Fruit fly (Drosophila melanogaster) whole organism, embryonic: Measurements from ENCODE around the gene Hayan.
A peak's percentile ranks its signal among the peaks of the same experiment; 100 is the strongest.

Experiments used
- Bgb ChIP-seq: fragments of 200-800 bp; sonication (Bioruptor generic); IDR thresholded peaks from 2 replicates; pipeline ENCODE4 v1.3.6; 2022; ENCODE audit warnings: missing biosample characterization, missing genetic modification characterization; ENCODE audit not compliant: partially characterized antibody
- CG10147 ChIP-seq: fragments of 200-800 bp; sonication (Bioruptor generic); optimal IDR thresholded peaks from 2 replicates; lab custom pipeline; 2019; ENCODE audit warnings: missing biosample characterization, mild to moderate bottlenecking, missing genetic modification characterization, moderate library complexity
- CG11504 ChIP-seq: fragments of 200-800 bp; sonication (Bioruptor generic); optimal IDR thresholded peaks from 3 replicates; lab custom pipeline; 2019; ENCODE audit warnings: missing biosample characterization, mild to moderate bottlenecking, missing genetic modification characterization, moderate library complexity
- CG13775 ChIP-seq: fragments of 200-800 bp; sonication (Bioruptor generic); optimal IDR thresholded peaks from 3 replicates; lab custom pipeline; 2017; ENCODE audit warnings: missing biosample characterization, mild to moderate bottlenecking, missing genetic modification characterization
- CG14014 ChIP-seq: fragments of 200-800 bp; sonication (Bioruptor generic); IDR thresholded peaks from 2 replicates; pipeline ENCODE4 v1.3.6; 2022; ENCODE audit warnings: missing biosample characterization, missing genetic modification characterization
- CG14710 ChIP-seq: fragments of 200-800 bp; sonication (Bioruptor generic); optimal IDR thresholded peaks from 3 replicates; lab custom pipeline; 2019; ENCODE audit warnings: missing biosample characterization, mild to moderate bottlenecking, missing genetic modification characterization, moderate library complexity
- CG16813 ChIP-seq: fragments of 200-800 bp; sonication (Bioruptor generic); IDR thresholded peaks from 3 replicates; pipeline ENCODE4 v1.3.6; 2022; ENCODE audit warnings: missing biosample characterization, missing genetic modification characterization; ENCODE audit not compliant: partially characterized antibody
- CG17328 ChIP-seq: fragments of 200-800 bp; sonication (Bioruptor generic); IDR thresholded peaks from 2 replicates; pipeline ENCODE4 v1.3.6; 2022; ENCODE audit warnings: missing biosample characterization, missing genetic modification characterization
- CG17829 ChIP-seq: fragments of 200-800 bp; optimal IDR thresholded peaks from 2 replicates; lab custom pipeline; 2019; ENCODE audit warnings: missing biosample characterization, mild to moderate bottlenecking, missing genetic modification characterization, moderate library complexity
- CG1832 ChIP-seq: fragments of 200-800 bp; sonication (Bioruptor generic); optimal IDR thresholded peaks from 2 replicates; lab custom pipeline; 2017; ENCODE audit warnings: missing biosample characterization, mild to moderate bottlenecking, missing genetic modification characterization, inconsistent platforms
- CG18619 ChIP-seq: fragments of 200-800 bp; sonication (Bioruptor generic); optimal IDR thresholded peaks from 3 replicates; lab custom pipeline; 2017; ENCODE audit warnings: missing biosample characterization, mild to moderate bottlenecking, missing genetic modification characterization
- CG18764 ChIP-seq: fragments of 200-800 bp; sonication (Bioruptor generic); optimal IDR thresholded peaks from 3 replicates; lab custom pipeline; 2016; ENCODE audit warnings: missing biosample characterization, missing genetic modification characterization
- CG2712 ChIP-seq: fragments of 200-800 bp; optimal IDR thresholded peaks from 3 replicates; lab custom pipeline; 2019; ENCODE audit warnings: missing biosample characterization, mild to moderate bottlenecking, missing genetic modification characterization, moderate library complexity
- CG31441 ChIP-seq: fragments of 200-800 bp; sonication (Bioruptor generic); IDR thresholded peaks from 2 replicates; pipeline ENCODE4 v1.3.6; 2022; ENCODE audit warnings: missing biosample characterization, missing genetic modification characterization
- CG3407 ChIP-seq: fragments of 200-800 bp; sonication (Bioruptor generic); optimal IDR thresholded peaks from 2 replicates; lab custom pipeline; 2018; ENCODE audit warnings: missing biosample characterization, mild to moderate bottlenecking, missing genetic modification characterization
- CG3838 ChIP-seq: fragments of 200-800 bp; sonication (Bioruptor generic); optimal IDR thresholded peaks from 3 replicates; lab custom pipeline; 2016; ENCODE audit warnings: missing biosample characterization, missing genetic modification characterization
- CG6813 ChIP-seq: fragments of 200-800 bp; sonication (Bioruptor generic); optimal IDR thresholded peaks from 2 replicates; lab custom pipeline; 2017; ENCODE audit warnings: missing biosample characterization, missing genetic modification characterization, mild to moderate bottlenecking, moderate library complexity, missing genetic modification reagents
- CG6854 ChIP-seq: fragments of 200-800 bp; sonication (Bioruptor generic); optimal IDR thresholded peaks from 3 replicates; lab custom pipeline; 2017; ENCODE audit warnings: missing biosample characterization, mild to moderate bottlenecking, missing genetic modification characterization
- CG7556 ChIP-seq: fragments of 200-800 bp; sonication (Bioruptor generic); optimal IDR thresholded peaks from 2 replicates; lab custom pipeline; 2017; ENCODE audit warnings: missing biosample characterization, mild to moderate bottlenecking, missing genetic modification characterization
- CG7839 ChIP-seq: fragments of 200-800 bp; sonication (Bioruptor generic); optimal IDR thresholded peaks from 3 replicates; lab custom pipeline; 2018; ENCODE audit warnings: missing biosample characterization, mild to moderate bottlenecking, missing genetic modification characterization, moderate library complexity
- CG7963 ChIP-seq: fragments of 200-800 bp; sonication (Bioruptor generic); IDR thresholded peaks from 3 replicates; pipeline ENCODE4 v1.3.6; 2022; ENCODE audit warnings: missing biosample characterization, missing genetic modification characterization; ENCODE audit not compliant: partially characterized antibody
- CG8924 ChIP-seq: fragments of 200-800 bp; optimal IDR thresholded peaks from 3 replicates; lab custom pipeline; 2019; ENCODE audit warnings: missing biosample characterization, mild to moderate bottlenecking, missing genetic modification characterization, moderate library complexity
- CG9437 ChIP-seq: fragments of 200-800 bp; sonication (Bioruptor generic); optimal IDR thresholded peaks from 2 replicates; lab custom pipeline; 2018; ENCODE audit warnings: missing biosample characterization, mild to moderate bottlenecking, missing genetic modification characterization
- CoRest ChIP-seq: fragments of 200-800 bp; sonication (Bioruptor generic); optimal IDR thresholded peaks from 3 replicates; lab custom pipeline; 2018; ENCODE audit warnings: missing biosample characterization, mild to moderate bottlenecking, missing genetic modification characterization, moderate library complexity
- Ets97D ChIP-seq: fragments of 200-800 bp; sonication (Bioruptor generic); optimal IDR thresholded peaks from 3 replicates; lab custom pipeline; 2016; ENCODE audit warnings: missing biosample characterization, missing genetic modification characterization
- H2.0 ChIP-seq: fragments of 200-800 bp; sonication (Bioruptor generic); IDR thresholded peaks from 2 replicates; pipeline ENCODE4 v1.3.6; 2022; ENCODE audit warnings: missing biosample characterization, missing genetic modification characterization
- HHEX ChIP-seq: fragments of 200-800 bp; sonication (Bioruptor generic); optimal IDR thresholded peaks from 3 replicates; lab custom pipeline; 2017; ENCODE audit warnings: missing biosample characterization, mild to moderate bottlenecking, missing genetic modification characterization, missing genetic modification reagents
- Hr3 ChIP-seq: fragments of 200-800 bp; sonication (Bioruptor generic); optimal IDR thresholded peaks from 3 replicates; lab custom pipeline; 2016; ENCODE audit warnings: missing biosample characterization, missing genetic modification characterization
- Hr51 ChIP-seq, 2 experiments: fragments of 200-800 bp; sonication (Bioruptor generic); optimal IDR thresholded peaks; 2 replicates in 1 of 2; 3 replicates in 1 of 2; lab custom pipeline; 2016 to 2018; ENCODE audit warnings: missing biosample characterization in 2 of 2, missing genetic modification characterization in 2 of 2, mild to moderate bottlenecking in 1 of 2, moderate library complexity in 1 of 2
- Trl ChIP-seq, 3 experiments: fragments of >200 bp in 2 of 3; fragments of 200-800 bp in 1 of 3; sonication (Bioruptor generic) in 1 of 3; optimal IDR thresholded peaks; 2 replicates in 1 of 3; 3 replicates in 2 of 3; lab custom pipeline; 2016 to 2017; ENCODE audit warnings: missing biosample characterization in 1 of 3, missing genetic modification characterization in 1 of 3
- chinmo ChIP-seq: fragments of 200-800 bp; sonication (Bioruptor generic); IDR thresholded peaks from 4 replicates; pipeline ENCODE4 v1.3.6; 2022; ENCODE audit warnings: missing biosample characterization, missing genetic modification characterization; ENCODE audit not compliant: partially characterized antibody
- croc ChIP-seq: fragments of 200-800 bp; sonication (Bioruptor generic); conservative IDR thresholded peaks from 3 replicates; pipeline ENCODE4 v1.3.6; 2022; ENCODE audit warnings: missing biosample characterization, missing genetic modification characterization
- dm ChIP-seq: fragments of 200-800 bp; sonication (Bioruptor generic); optimal IDR thresholded peaks from 3 replicates; lab custom pipeline; 2016; ENCODE audit warnings: missing biosample characterization, missing genetic modification characterization
- dmrt11E ChIP-seq: fragments of 200-800 bp; sonication (Bioruptor generic); optimal IDR thresholded peaks from 3 replicates; lab custom pipeline; 2018; ENCODE audit warnings: missing biosample characterization, mild to moderate bottlenecking, missing genetic modification characterization, moderate library complexity
- exex ChIP-seq: fragments of 200-800 bp; sonication (Bioruptor generic); optimal IDR thresholded peaks from 4 replicates; lab custom pipeline; 2018; ENCODE audit warnings: missing biosample characterization, mild to moderate bottlenecking, missing genetic modification characterization, moderate library complexity
- fd102C ChIP-seq: fragments of 200-800 bp; sonication (Bioruptor generic); optimal IDR thresholded peaks from 2 replicates; lab custom pipeline; 2018; ENCODE audit warnings: missing biosample characterization, mild to moderate bottlenecking, missing genetic modification characterization, moderate library complexity
- gem ChIP-seq: fragments of 200-800 bp; sonication (Bioruptor generic); optimal IDR thresholded peaks from 2 replicates; lab custom pipeline; 2019; ENCODE audit warnings: missing biosample characterization, mild to moderate bottlenecking, missing genetic modification characterization, moderate library complexity
- gsb ChIP-seq: fragments of 200-800 bp; sonication (Bioruptor generic); IDR thresholded peaks from 2 replicates; pipeline ENCODE4 v1.3.6; 2022; ENCODE audit warnings: missing biosample characterization, missing genetic modification characterization
- hbn ChIP-seq: fragments of 200-800 bp; sonication (Bioruptor generic); IDR thresholded peaks from 2 replicates; pipeline ENCODE4 v1.3.6; 2022; ENCODE audit warnings: missing biosample characterization, missing genetic modification characterization; ENCODE audit not compliant: partially characterized antibody
- hkb ChIP-seq, 2 experiments: fragments of 200-800 bp in 1 of 2; fragments of >200 bp in 1 of 2; sonication (Bioruptor generic) in 1 of 2; IDR thresholded peaks in 1 of 2; optimal IDR thresholded peaks in 1 of 2; 2 replicates each; pipeline versions ENCODE4 v1.3.6 to Lab custom; 2017 to 2022; ENCODE audit warnings: missing biosample characterization in 1 of 2, missing genetic modification characterization in 1 of 2
- jing ChIP-seq: fragments of 200-800 bp; sonication (Bioruptor generic); optimal IDR thresholded peaks from 2 replicates; lab custom pipeline; 2018; ENCODE audit warnings: missing biosample characterization, mild to moderate bottlenecking, missing genetic modification characterization
- lov ChIP-seq, 2 experiments: fragments of 200-800 bp in 1 of 2; fragments of >200 bp in 1 of 2; sonication (Bioruptor generic) in 1 of 2; IDR thresholded peaks in 1 of 2; optimal IDR thresholded peaks in 1 of 2; 2 replicates in 1 of 2; 3 replicates in 1 of 2; pipeline versions ENCODE4 v1.3.6 to Lab custom; 2017 to 2022; ENCODE audit warnings: missing biosample characterization in 1 of 2, missing genetic modification characterization in 1 of 2
- pho ChIP-seq: fragments of 200-800 bp; sonication (Bioruptor generic); optimal IDR thresholded peaks from 2 replicates; lab custom pipeline; 2016; ENCODE audit warnings: missing biosample characterization, missing genetic modification characterization
- row ChIP-seq: fragments of 200-800 bp; sonication (Bioruptor generic); IDR thresholded peaks from 3 replicates; pipeline ENCODE4 v1.3.6; 2022; ENCODE audit warnings: missing biosample characterization, missing genetic modification characterization

Hayan gene

DNA sequence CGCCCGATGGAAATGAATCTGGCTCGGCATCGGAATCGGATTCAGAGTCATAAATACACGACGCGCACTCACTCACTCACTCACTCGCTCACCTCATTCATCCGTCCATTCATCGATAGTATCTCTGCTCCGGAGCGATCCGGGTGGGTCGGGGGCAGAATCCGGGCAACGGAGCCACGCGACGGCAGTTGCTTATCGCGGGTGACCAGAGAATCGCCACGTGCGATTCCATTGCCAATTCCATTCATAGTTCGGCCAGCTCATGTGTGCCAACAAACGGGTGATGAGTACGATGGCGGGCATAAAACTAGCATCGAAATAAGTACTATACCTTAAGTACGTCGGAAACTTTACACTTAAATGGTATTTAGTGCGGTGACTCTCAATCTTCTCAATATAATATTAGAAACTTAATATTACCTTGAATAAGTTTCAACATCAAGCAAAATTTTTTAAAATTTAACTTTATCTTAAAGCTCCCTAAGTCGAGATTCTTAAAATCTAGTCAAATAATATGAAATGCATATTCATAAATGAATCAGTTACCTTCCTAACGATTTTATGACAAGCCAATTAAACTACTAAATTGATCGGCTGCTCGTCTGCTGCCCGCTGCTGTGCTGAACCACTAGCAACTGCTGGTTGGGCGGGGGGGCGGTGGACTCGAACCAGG lies 41.2 kb upstream of the Hayan start (continued):
- no peak; the same call in 2 of the 3 replicates for TF ChIP-seq croc (GFP tag; lab: Robert Waterston, UW)
- no peak for TF ChIP-seq CG3407 (GFP tag; lab: Kevin White, UChicago)
- TF ChIP-seq CG13775 = peak; percentile 59
- no peak for TF ChIP-seq Ets97D (GFP tag; lab: Kevin White, UChicago)
- no peak for TF ChIP-seq Trl (optimal IDR thresholded peaks at IDR 0.05; lab: Kevin White, UChicago)
- TF ChIP-seq Trl (GFP tag; optimal IDR thresholded peaks at IDR 0.05; lab: Kevin White, UChicago) = no peak
- TF ChIP-seq exex (tag; lab: Kevin White, UChicago) = no peak
- no peak for TF ChIP-seq CG18764 (GFP tag; lab: Kevin White, UChicago)
- TF ChIP-seq hbn (GFP tag; lab: Robert Waterston, UW) = no peak

DNA sequence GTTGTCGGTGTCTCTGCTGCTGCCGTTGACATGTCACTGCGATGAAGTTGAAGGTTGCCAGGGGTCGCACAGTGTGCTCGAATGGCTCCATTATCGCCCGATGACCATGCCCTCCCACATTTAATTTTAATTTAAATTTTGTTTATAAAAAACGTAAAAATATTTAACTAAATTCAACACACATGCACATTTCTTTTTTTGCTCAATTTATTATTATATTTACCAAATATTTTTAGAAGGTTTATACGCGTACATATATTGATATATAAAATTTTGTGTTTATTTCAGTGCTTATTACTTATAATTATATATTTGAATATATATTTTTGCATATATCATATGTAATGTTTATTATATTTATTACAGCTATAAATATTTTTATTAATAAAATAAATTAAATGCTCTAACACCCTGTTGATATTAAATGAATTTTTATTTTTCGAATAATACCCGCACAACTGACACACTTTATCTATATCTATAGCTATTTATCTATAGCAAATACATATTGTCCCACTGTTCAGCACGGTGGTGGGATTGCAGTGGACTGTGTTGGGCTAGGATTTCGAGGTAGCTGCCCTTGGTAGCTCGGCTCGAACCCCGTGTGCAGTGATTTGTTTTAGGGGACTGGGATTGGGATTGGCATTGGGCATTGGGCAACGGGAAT lies 39.7 kb upstream of the Hayan start:
- TF ChIP-seq jing (GFP tag; lab: Kevin White, UChicago) (no peak), CG17328 (0 out of 2 replicates have a peak, but pooled peaks have one; percentile 10), dm (no peak), CG31441 (GFP tag; lab: Robert Waterston, UW) (peak; percentile 32; the same call in 1 of the 2 replicates), CG14014 (GFP tag; lab: Robert Waterston, UW) (no peak), pho (GFP tag; lab: Kevin White, UChicago) (no peak), HHEX (no peak), CG17829 (tag; lab: Kevin White, UChicago) (peak; percentile 20), Bgb (GFP tag; lab: Robert Waterston, UW) (no peak), fd102C (GFP tag; lab: Kevin White, UChicago) (no peak), CG9437 (GFP tag; lab: Kevin White, UChicago) (peak; percentile 16), Hr3 (GFP tag; lab: Kevin White, UChicago) (peak; percentile 2), CG10147 (no peak), CG2712 (tag; lab: Kevin White, UChicago) (peak; percentile 42), lov (optimal IDR thresholded peaks at IDR 0.05; lab: Kevin White, UChicago) (no peak), lov (GFP tag; IDR thresholded peaks at IDR 0.05; lab: Robert Waterston, UW) (no peak), CG11504 (peak; percentile 43), dmrt11E (tag; lab: Kevin White, UChicago) (peak; percentile 58), CG6854 (GFP tag; lab: Kevin White, UChicago) (no peak), CG14710 (tag; lab: Kevin White, UChicago) (peak; percentile 11), CG1832 (no peak), CG7839 (tag; lab: Kevin White, UChicago) (peak; percentile 39), CG8924 (tag; lab: Kevin White, UChicago) (peak; percentile 29), CG7963 (GFP tag; lab: Robert Waterston, UW) (no peak), gem (tag; lab: Kevin White, UChicago) (peak; percentile 54), CoRest (peak; percentile 13), CG3838 (GFP tag; lab: Kevin White, UChicago) (no peak), gsb (GFP tag; lab: Robert Waterston, UW) (no peak), CG7556 (GFP tag; lab: Kevin White, UChicago) (peak; percentile 36), CG18619 (GFP tag; lab: Kevin White, UChicago) (no peak), chinmo (GFP tag; lab: Robert Waterston, UW) (no peak), CG16813 (no peak), hkb (optimal IDR thresholded peaks at IDR 0.05; lab: Kevin White, UChicago) (no peak), hkb (GFP tag; IDR thresholded peaks at IDR 0.05; lab: Robert Waterston, UW) (no peak), row (GFP tag; lab: Robert Waterston, UW) (peak; percentile 34; the same call in 1 of the 3 replicates), Hr51 (GFP tag; optimal IDR thresholded peaks at IDR 0.05; lab: Kevin White, UChicago) (peak in 1 of 2 experiments; percentile 23), CG6813 (GFP tag; lab: Kevin White, UChicago) (no peak), H2.0 (GFP tag; lab: Robert Waterston, UW) (no peak)
